Worm (Caenorhabditis elegans): ENCODE data around the gene C05D12.4.

DNA sequence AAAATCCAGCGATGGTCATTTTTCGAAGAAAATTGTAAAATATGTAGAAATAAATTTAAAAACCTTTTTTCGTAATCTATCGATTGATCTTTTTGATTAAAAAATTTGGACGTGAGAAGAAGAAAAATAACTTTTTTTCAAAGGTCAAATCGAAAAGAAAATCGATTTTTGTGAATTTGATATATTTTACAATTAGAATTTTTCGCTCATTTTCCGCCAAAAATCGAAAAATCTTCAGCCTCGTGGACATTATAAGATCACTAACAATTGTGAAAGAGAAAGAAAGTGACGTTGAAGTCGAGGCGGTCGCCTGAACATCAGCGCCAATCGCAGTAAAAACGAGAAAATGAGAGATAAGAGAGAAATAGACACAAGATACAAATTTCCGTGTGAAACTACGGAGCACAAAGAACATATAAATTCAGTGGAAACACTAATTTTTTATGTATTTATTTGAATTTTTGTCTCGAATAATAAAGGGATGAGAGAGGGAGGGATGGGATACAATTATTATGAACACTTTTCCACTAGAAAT, 38.0 kb downstream of the C05D12.4 start, which contains the start of gene cisd-1:
- TF ChIP-seq T26A5.8 (tag; optimal IDR thresholded peaks at IDR 0.05) (no peak), efl-1 (GFP tag; optimal IDR thresholded peaks at IDR 0.05) (no peak), cebp-2 (GFP tag; IDR thresholded peaks at IDR 0.05) (no peak), lin-35 (GFP tag; optimal IDR thresholded peaks at IDR 0.05) (no peak), ztf-25 (GFP tag; IDR thresholded peaks at IDR 0.05) (no peak), sdz-38 (tag; optimal IDR thresholded peaks at IDR 0.05) (no peak), nhr-120 (GFP tag; IDR thresholded peaks at IDR 0.05) (no peak), let-607 (tag; optimal IDR thresholded peaks at IDR 0.05) (no peak), tbx-9 (tag; optimal IDR thresholded peaks at IDR 0.05; ENCODE audit: borderline replicate concordance) (no peak), D2030.7 (GFP tag; IDR thresholded peaks at IDR 0.05) (no peak), fkh-3 (tag; optimal IDR thresholded peaks at IDR 0.05) (no peak), unc-62 (GFP tag; optimal IDR thresholded peaks at IDR 0.05) (no peak), ceh-79 (tag; optimal IDR thresholded peaks at IDR 0.05) (no peak), snpc-4 (GFP tag; optimal IDR thresholded peaks at IDR 0.05) (no peak), snpc-4 (tag; optimal IDR thresholded peaks at IDR 0.05) (no peak)

All from whole organism, young adult.